Worm (Caenorhabditis elegans): Measurements from ENCODE around the gene cpr-1.

DNA sequence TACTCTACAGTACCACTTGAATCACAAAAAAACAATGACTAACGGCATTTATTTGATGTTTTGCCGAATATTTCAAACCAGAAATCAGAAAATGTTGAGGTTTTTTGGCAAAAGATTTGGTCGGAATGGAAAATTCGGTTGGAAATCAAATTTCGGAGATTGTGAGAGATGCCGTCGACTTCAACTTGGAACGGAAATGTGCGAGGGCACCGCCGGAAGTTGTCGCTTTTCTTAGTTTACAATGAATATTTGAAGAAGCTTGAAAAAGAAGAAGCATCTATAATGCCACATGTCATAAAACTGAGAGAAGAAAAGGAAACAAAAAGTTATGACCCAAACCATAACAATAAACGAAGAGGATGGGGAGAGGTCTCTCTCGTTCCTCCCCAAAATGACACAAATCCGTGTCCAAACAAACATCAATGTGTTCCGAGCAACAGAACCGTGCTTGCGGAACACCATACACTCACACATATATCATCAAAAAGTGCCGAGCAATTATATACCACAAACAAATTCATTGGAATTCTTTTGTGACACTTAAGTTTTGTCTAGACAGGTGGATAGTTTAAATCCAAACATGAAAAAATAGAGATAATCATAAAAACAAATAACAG lies 15.3 kb downstream of the cpr-1 start:
- no peak for TF ChIP-seq fos-1 (tag; optimal IDR thresholded peaks at IDR 0.05)
- TF ChIP-seq ama-1 (optimal IDR thresholded peaks at IDR 0.05): no peak
- TF ChIP-seq dmd-4 (tag; optimal IDR thresholded peaks at IDR 0.05): no peak
- TF ChIP-seq blmp-1 (tag; optimal IDR thresholded peaks at IDR 0.05; ENCODE audit: insufficient read depth): no peak
